Worm (Caenorhabditis elegans): Measurements from ENCODE around the gene W03B1.3.

DNA sequence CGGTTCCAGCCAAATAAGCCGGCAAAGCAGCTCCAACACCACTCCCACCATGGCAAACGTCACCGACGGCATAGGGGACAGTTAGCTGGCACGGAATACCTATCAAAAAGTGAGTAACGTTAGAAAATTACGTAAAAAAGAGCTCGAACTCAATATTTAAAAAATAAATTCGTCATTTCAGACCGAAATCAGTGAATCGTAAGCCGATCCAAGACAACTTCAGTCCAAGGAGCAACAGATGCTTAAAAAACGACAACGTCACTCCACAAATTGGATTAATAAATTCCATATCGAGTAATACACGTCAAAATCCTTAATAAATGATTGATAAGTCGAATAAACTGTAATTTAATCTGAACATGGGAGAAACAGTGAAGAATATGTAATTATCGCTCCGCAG lies 29.7 kb downstream of the W03B1.3 start:
- TF ChIP-seq snpc-4 (tag; optimal IDR thresholded peaks at IDR 0.05) (no peak), mep-1 (tag; optimal IDR thresholded peaks at IDR 0.05) (no peak), nhr-28 (tag; optimal IDR thresholded peaks at IDR 0.05) (no peak)

Measured in whole organism, mixed stage, embryonic.